Fruit fly (Drosophila melanogaster) whole organism, embryonic: ENCODE data around the gene AP-2alpha.

ENCODE experiments used
- Atf-2 ChIP-seq: fragments of 200-800 bp; sonication (Bioruptor generic); optimal IDR thresholded peaks from 2 replicates; lab custom pipeline; 2016; ENCODE audit warnings: missing biosample characterization, missing genetic modification characterization
- Bteb2 ChIP-seq: fragments of 200-800 bp; sonication (Bioruptor generic); optimal IDR thresholded peaks from 2 replicates; lab custom pipeline; 2016; ENCODE audit warnings: missing biosample characterization, missing genetic modification characterization
- CG10543 ChIP-seq: fragments of 200-800 bp; sonication (Bioruptor generic); optimal IDR thresholded peaks from 3 replicates; lab custom pipeline; 2017; ENCODE audit warnings: missing biosample characterization, mild to moderate bottlenecking, missing genetic modification characterization, moderate library complexity
- CG10979 ChIP-seq: fragments of 200-800 bp; sonication (Bioruptor generic); optimal IDR thresholded peaks from 2 replicates; lab custom pipeline; 2018; ENCODE audit warnings: missing biosample characterization, mild to moderate bottlenecking, missing genetic modification characterization, moderate library complexity
- CG13624 ChIP-seq: fragments of 200-800 bp; sonication (Bioruptor generic); optimal IDR thresholded peaks from 2 replicates; lab custom pipeline; 2016; ENCODE audit warnings: missing biosample characterization, missing genetic modification characterization
- CG14014 ChIP-seq: fragments of 200-800 bp; sonication (Bioruptor generic); IDR thresholded peaks from 2 replicates; pipeline ENCODE4 v1.3.6; 2022; ENCODE audit warnings: missing biosample characterization, missing genetic modification characterization
- CG14050 ChIP-seq: fragments of 200-800 bp; sonication (Bioruptor generic); IDR thresholded peaks from 3 replicates; pipeline ENCODE4 v1.3.6; 2022; ENCODE audit warnings: missing biosample characterization, missing genetic modification characterization
- CG15514 ChIP-seq: fragments of 200-800 bp; sonication (Bioruptor generic); optimal IDR thresholded peaks from 3 replicates; lab custom pipeline; 2017; ENCODE audit warnings: missing biosample characterization, missing genetic modification characterization, mild to moderate bottlenecking, moderate library complexity, missing genetic modification reagents
- CG18011 ChIP-seq: fragments of 200-800 bp; sonication (Bioruptor generic); optimal IDR thresholded peaks from 2 replicates; lab custom pipeline; 2017; ENCODE audit warnings: missing biosample characterization, missing genetic modification characterization, mild to moderate bottlenecking, moderate library complexity, missing genotype
- CG1832 ChIP-seq: fragments of 200-800 bp; sonication (Bioruptor generic); optimal IDR thresholded peaks from 2 replicates; lab custom pipeline; 2017; ENCODE audit warnings: missing biosample characterization, mild to moderate bottlenecking, missing genetic modification characterization, inconsistent platforms
- CG2120 ChIP-seq: fragments of 200-800 bp; sonication (Bioruptor generic); optimal IDR thresholded peaks from 3 replicates; lab custom pipeline; 2016; ENCODE audit warnings: missing biosample characterization, missing genetic modification characterization
- CG2875 ChIP-seq: fragments of 200-800 bp; sonication (Bioruptor generic); optimal IDR thresholded peaks from 2 replicates; lab custom pipeline; 2017; ENCODE audit warnings: missing biosample characterization, mild to moderate bottlenecking, missing genetic modification characterization, missing genetic modification reagents
- CG34224 ChIP-seq: fragments of 200-800 bp; sonication (Bioruptor generic); IDR thresholded peaks from 3 replicates; pipeline ENCODE4 v1.3.6; 2022; ENCODE audit warnings: missing biosample characterization, missing genetic modification characterization; ENCODE audit not compliant: partially characterized antibody
- CG3847 ChIP-seq: fragments of 200-800 bp; sonication (Bioruptor generic); IDR thresholded peaks from 2 replicates; pipeline ENCODE4 v1.3.6; 2022; ENCODE audit warnings: missing biosample characterization, missing genetic modification characterization
- CG6765 ChIP-seq: fragments of 200-800 bp; sonication (Bioruptor generic); optimal IDR thresholded peaks from 3 replicates; lab custom pipeline; 2017; ENCODE audit warnings: missing biosample characterization, mild to moderate bottlenecking, missing genetic modification characterization
- CG8290 ChIP-seq, 3 experiments: fragments of 200-800 bp; sonication (Bioruptor generic); optimal IDR thresholded peaks; 2 replicates each; lab custom pipeline; 2016 to 2019; ENCODE audit warnings: missing biosample characterization in 3 of 3, missing genetic modification characterization in 3 of 3, mild to moderate bottlenecking in 2 of 3, moderate library complexity in 1 of 3
- Camta ChIP-seq: fragments of 200-800 bp; sonication (Bioruptor generic); optimal IDR thresholded peaks from 2 replicates; lab custom pipeline; 2016; ENCODE audit warnings: missing biosample characterization, missing genetic modification characterization
- D ChIP-seq, 2 experiments: fragments of 200-800 bp in 1 of 2; fragments of >200 bp in 1 of 2; sonication (Bioruptor generic) in 1 of 2; optimal IDR thresholded peaks; 2 replicates in 1 of 2; 3 replicates in 1 of 2; lab custom pipeline; 2017; ENCODE audit warnings: mild to moderate bottlenecking in 1 of 2, missing biosample characterization in 1 of 2, missing genetic modification characterization in 1 of 2, missing genetic modification reagents in 1 of 2
- D19B ChIP-seq: fragments of 200-800 bp; sonication (Bioruptor generic); optimal IDR thresholded peaks from 2 replicates; lab custom pipeline; 2017; ENCODE audit warnings: missing biosample characterization, mild to moderate bottlenecking, missing genetic modification characterization
- ERR ChIP-seq: fragments of 200-800 bp; sonication (Bioruptor generic); optimal IDR thresholded peaks from 2 replicates; lab custom pipeline; 2016; ENCODE audit warnings: missing biosample characterization, missing genetic modification characterization
- Elba2 ChIP-seq: fragments of 200-800 bp; sonication (Bioruptor generic); optimal IDR thresholded peaks from 3 replicates; lab custom pipeline; 2016; ENCODE audit warnings: missing biosample characterization, missing genetic modification characterization
- Gsc ChIP-seq: fragments of 200-800 bp; sonication (Bioruptor generic); IDR thresholded peaks from 2 replicates; pipeline ENCODE4 v1.3.6; 2022; ENCODE audit warnings: missing biosample characterization, missing genetic modification characterization
- HLH4C ChIP-seq: fragments of 200-800 bp; sonication (Bioruptor generic); IDR thresholded peaks from 3 replicates; pipeline ENCODE4 v1.3.6; 2022; ENCODE audit warnings: missing biosample characterization, missing genetic modification characterization; ENCODE audit not compliant: partially characterized antibody
- MBD-R2 ChIP-seq: fragments of 200-800 bp; sonication (Bioruptor generic); IDR thresholded peaks from 2 replicates; pipeline ENCODE4 v1.3.6; 2022; ENCODE audit warnings: missing biosample characterization, missing genetic modification characterization
- Nf-YC ChIP-seq: fragments of 200-800 bp; optimal IDR thresholded peaks from 3 replicates; lab custom pipeline; 2019; ENCODE audit warnings: missing biosample characterization, mild to moderate bottlenecking, missing genetic modification characterization, moderate library complexity
- Oaz ChIP-seq: fragments of 200-800 bp; sonication (Bioruptor generic); IDR thresholded peaks from 2 replicates; pipeline ENCODE4 v1.3.6; 2022; ENCODE audit warnings: missing biosample characterization, missing genetic modification characterization
- Optix ChIP-seq: fragments of 200-800 bp; sonication (Bioruptor generic); IDR thresholded peaks from 3 replicates; pipeline ENCODE4 v1.3.6; 2022; ENCODE audit warnings: missing biosample characterization, missing genetic modification characterization
- YL-1 ChIP-seq: fragments of 200-800 bp; sonication (Bioruptor generic); optimal IDR thresholded peaks from 3 replicates; lab custom pipeline; 2017; ENCODE audit warnings: missing biosample characterization, mild to moderate bottlenecking, missing genetic modification characterization
- al ChIP-seq: fragments of 200-800 bp; sonication (Bioruptor generic); IDR thresholded peaks from 2 replicates; pipeline ENCODE4 v1.3.6; 2022; ENCODE audit warnings: missing biosample characterization, missing genetic modification characterization
- bab2 ChIP-seq: fragments of 200-800 bp; sonication (Bioruptor generic); optimal IDR thresholded peaks from 2 replicates; lab custom pipeline; 2016; ENCODE audit warnings: missing biosample characterization, missing genetic modification characterization
- dmrt11E ChIP-seq: fragments of 200-800 bp; sonication (Bioruptor generic); optimal IDR thresholded peaks from 3 replicates; lab custom pipeline; 2018; ENCODE audit warnings: missing biosample characterization, mild to moderate bottlenecking, missing genetic modification characterization, moderate library complexity
- ewg ChIP-seq: fragments of 200-800 bp; sonication (Bioruptor generic); optimal IDR thresholded peaks from 3 replicates; lab custom pipeline; 2017; ENCODE audit warnings: mild to moderate bottlenecking, missing biosample characterization, missing genetic modification reagents, missing genetic modification characterization
- exex ChIP-seq: fragments of 200-800 bp; sonication (Bioruptor generic); optimal IDR thresholded peaks from 4 replicates; lab custom pipeline; 2018; ENCODE audit warnings: missing biosample characterization, mild to moderate bottlenecking, missing genetic modification characterization, moderate library complexity
- grau ChIP-seq: fragments of 200-800 bp; optimal IDR thresholded peaks from 3 replicates; lab custom pipeline; 2019; ENCODE audit warnings: missing biosample characterization, mild to moderate bottlenecking, missing genetic modification characterization, moderate library complexity
- h ChIP-seq: fragments of >200 bp; optimal IDR thresholded peaks from 2 replicates; lab custom pipeline; 2017
- insv ChIP-seq, 2 experiments: fragments of 200-800 bp; sonication (Bioruptor generic); optimal IDR thresholded peaks; 3 replicates each; lab custom pipeline; 2016 to 2018; ENCODE audit warnings: missing biosample characterization in 2 of 2, missing genetic modification characterization in 2 of 2
- kni ChIP-seq: fragments of 200-800 bp; sonication (Bioruptor generic); optimal IDR thresholded peaks from 3 replicates; lab custom pipeline; 2017; ENCODE audit warnings: mild to moderate bottlenecking, missing biosample characterization, missing genetic modification reagents, missing genetic modification characterization
- lbe ChIP-seq: fragments of 200-800 bp; sonication (Bioruptor generic); optimal IDR thresholded peaks from 2 replicates; lab custom pipeline; 2016; ENCODE audit warnings: missing biosample characterization, mild to moderate bottlenecking, missing genetic modification characterization
- mirr ChIP-seq: fragments of 200-800 bp; sonication (Bioruptor generic); optimal IDR thresholded peaks from 3 replicates; lab custom pipeline; 2018; ENCODE audit warnings: missing biosample characterization, mild to moderate bottlenecking, missing genetic modification characterization
- pfk ChIP-seq: fragments of 200-800 bp; sonication (Bioruptor generic); optimal IDR thresholded peaks from 2 replicates; lab custom pipeline; 2018; ENCODE audit warnings: missing biosample characterization, mild to moderate bottlenecking, missing genetic modification characterization, moderate library complexity
- psq ChIP-seq: fragments of 200-800 bp; sonication (Bioruptor generic); optimal IDR thresholded peaks from 2 replicates; lab custom pipeline; 2017; ENCODE audit warnings: missing biosample characterization, missing genetic modification characterization
- schlank ChIP-seq: fragments of 200-800 bp; sonication (Bioruptor generic); optimal IDR thresholded peaks from 2 replicates; lab custom pipeline; 2018; ENCODE audit warnings: missing biosample characterization, mild to moderate bottlenecking, missing genetic modification characterization
- sd ChIP-seq: fragments of 200-800 bp; sonication (Bioruptor generic); optimal IDR thresholded peaks from 3 replicates; lab custom pipeline; 2018; ENCODE audit warnings: missing biosample characterization, mild to moderate bottlenecking, missing genetic modification characterization, moderate library complexity
- sens ChIP-seq: fragments of 200-800 bp; sonication (Bioruptor generic); peaks from one replicate; lab custom pipeline; 2016; ENCODE audit warnings: missing biosample characterization, missing genetic modification characterization
- sens-2 ChIP-seq: fragments of 200-800 bp; sonication (Bioruptor generic); IDR thresholded peaks from 2 replicates; pipeline ENCODE4 v1.3.6; 2022; ENCODE audit warnings: missing biosample characterization, missing genetic modification characterization
- stwl ChIP-seq: fragments of 200-800 bp; sonication (Bioruptor generic); optimal IDR thresholded peaks from 3 replicates; lab custom pipeline; 2018; ENCODE audit warnings: missing biosample characterization, mild to moderate bottlenecking, missing genetic modification characterization, moderate library complexity

AP-2alpha gene

dm6 chr2L:451705-452472 is 37.3 kb upstream of the AP-2alpha start (continued):
- peak; percentile 56 for TF ChIP-seq grau (tag; lab: Kevin White, UChicago)
- no peak for TF ChIP-seq CG14050
- no peak for TF ChIP-seq sens-2
- no peak for TF ChIP-seq ERR
- TF ChIP-seq sd (tag; lab: Kevin White, UChicago) = peak; percentile 63
- TF ChIP-seq mirr (GFP tag; lab: Kevin White, UChicago) = peak; percentile 77
- TF ChIP-seq CG10979 = no peak
- TF ChIP-seq D (optimal IDR thresholded peaks at IDR 0.05; lab: Kevin White, UChicago) = no peak
- TF ChIP-seq D (GFP tag; optimal IDR thresholded peaks at IDR 0.05; lab: Kevin White, UChicago) = no peak
- 0 out of 2 replicates have a peak, but pooled peaks have one; percentile 10 for TF ChIP-seq CG14014
- no peak for TF ChIP-seq h (lab: Kevin White, UChicago)
- no peak for TF ChIP-seq Oaz (GFP tag; lab: Robert Waterston, UW)
- no peak for TF ChIP-seq psq (GFP tag; lab: Kevin White, UChicago)
- no peak for TF ChIP-seq stwl (tag; lab: Kevin White, UChicago)
- peak; percentile 82 for TF ChIP-seq exex (tag; lab: Kevin White, UChicago)
- TF ChIP-seq Camta (GFP tag; lab: Kevin White, UChicago) = no peak
- TF ChIP-seq bab2 (GFP tag; lab: Kevin White, UChicago) = no peak
- no peak for TF ChIP-seq YL-1 (GFP tag; lab: Kevin White, UChicago)
- TF ChIP-seq Bteb2 (GFP tag; lab: Kevin White, UChicago) = no peak
- no peak for TF ChIP-seq Gsc
- TF ChIP-seq al = no peak
- no peak for TF ChIP-seq CG18011 (GFP tag; lab: Kevin White, UChicago)
- peak; percentile 60 for TF ChIP-seq sens (GFP tag; lab: Kevin White, UChicago)
- no peak for TF ChIP-seq Nf-YC
- no peak for TF ChIP-seq HLH4C (GFP tag; lab: Robert Waterston, UW)

dm6 chr2L:447124-447523 is 32.5 kb upstream of the AP-2alpha start:
- TF ChIP-seq Elba2 (GFP tag; lab: Kevin White, UChicago) (peak; percentile 80), insv (GFP tag; optimal IDR thresholded peaks at IDR 0.05; lab: Kevin White, UChicago) (peak in 1 of 2 experiments; percentile 71), CG13624 (GFP tag; lab: Kevin White, UChicago) (no peak), lbe (no peak), MBD-R2 (GFP tag; lab: Robert Waterston, UW) (no peak), pfk (GFP tag; lab: Kevin White, UChicago) (no peak), schlank (tag; lab: Kevin White, UChicago) (no peak), CG10543 (GFP tag; lab: Kevin White, UChicago) (no peak)
- TF ChIP-seq, all 482 proteins: peak for 2

- peak; percentile 82 for TF ChIP-seq CG8290 (GFP tag; optimal IDR thresholded peaks at IDR 0.05; lab: Kevin White, UChicago)
- TF ChIP-seq CG8290 (tag; optimal IDR thresholded peaks at IDR 0.05; lab: Kevin White, UChicago) = no peak
- no peak for TF ChIP-seq CG6765 (GFP tag; lab: Kevin White, UChicago)
- peak; percentile 24 for TF ChIP-seq CG15514 (GFP tag; lab: Kevin White, UChicago)
- TF ChIP-seq dmrt11E (tag; lab: Kevin White, UChicago) = peak; percentile 90
- 0 out of 2 replicates have a peak, but pooled peaks have one; percentile 21 for TF ChIP-seq CG3847 (GFP tag; lab: Robert Waterston, UW)
- TF ChIP-seq Atf-2 (GFP tag; lab: Kevin White, UChicago) = peak; percentile 85
- TF ChIP-seq D19B (GFP tag; lab: Kevin White, UChicago) = no peak
- peak; percentile 75 for TF ChIP-seq ewg (GFP tag; lab: Kevin White, UChicago)
- TF ChIP-seq CG2875 (GFP tag; lab: Kevin White, UChicago) = peak; percentile 77
- peak; percentile 10 for TF ChIP-seq kni (GFP tag; lab: Kevin White, UChicago)
- no peak for TF ChIP-seq CG2120 (GFP tag; lab: Kevin White, UChicago)
- peak; percentile 82 for TF ChIP-seq Camta (GFP tag; lab: Kevin White, UChicago)
- TF ChIP-seq CG34224 (GFP tag; lab: Robert Waterston, UW) = no peak
- no peak for TF ChIP-seq CG1832 (GFP tag; lab: Kevin White, UChicago)
- TF ChIP-seq Optix (GFP tag; lab: Robert Waterston, UW) = peak; percentile 92
Observed at dm6 chr2L:441927-442691, 27.5 kb upstream of the AP-2alpha start.
